Fruit fly (Drosophila melanogaster) whole organism, embryonic: ENCODE results near the gene CG43915.

Experiments used
- Asciz ChIP-seq: fragments of 200-800 bp; sonication (Bioruptor generic); optimal IDR thresholded peaks from 2 replicates; lab custom pipeline; 2017; ENCODE audit warnings: missing biosample characterization, mild to moderate bottlenecking, missing genetic modification characterization, missing genetic modification reagents
- B-H1 ChIP-seq: fragments of 200-800 bp; sonication (Bioruptor generic); IDR thresholded peaks from 3 replicates; pipeline ENCODE4 v1.3.6; 2022; ENCODE audit warnings: missing biosample characterization, missing genetic modification characterization
- B-H2 ChIP-seq: fragments of 200-800 bp; sonication (Bioruptor generic); optimal IDR thresholded peaks from 2 replicates; lab custom pipeline; 2018; ENCODE audit warnings: missing biosample characterization, mild to moderate bottlenecking, missing genetic modification characterization
- C15 ChIP-seq: fragments of 200-800 bp; sonication (Bioruptor generic); IDR thresholded peaks from 3 replicates; pipeline ENCODE4 v1.3.6; 2022; ENCODE audit warnings: missing biosample characterization, missing genetic modification characterization
- CG11247 ChIP-seq: fragments of 200-800 bp; sonication (Bioruptor generic); IDR thresholded peaks from 2 replicates; pipeline ENCODE4 v1.3.6; 2022; ENCODE audit warnings: missing biosample characterization, missing genetic modification characterization
- CG11504 ChIP-seq: fragments of 200-800 bp; sonication (Bioruptor generic); optimal IDR thresholded peaks from 3 replicates; lab custom pipeline; 2019; ENCODE audit warnings: missing biosample characterization, mild to moderate bottlenecking, missing genetic modification characterization, moderate library complexity
- CG11696 ChIP-seq: fragments of 200-800 bp; sonication (Bioruptor generic); IDR thresholded peaks from 2 replicates; pipeline ENCODE4 v1.3.6; 2022; ENCODE audit warnings: missing biosample characterization, missing genetic modification characterization
- CG12236 ChIP-seq: fragments of 200-800 bp; sonication (Bioruptor generic); optimal IDR thresholded peaks from 2 replicates; lab custom pipeline; 2016; ENCODE audit warnings: missing biosample characterization, missing genetic modification characterization
- CG13894 ChIP-seq: fragments of 200-800 bp; sonication (Bioruptor generic); optimal IDR thresholded peaks from 3 replicates; lab custom pipeline; 2018; ENCODE audit warnings: missing biosample characterization, mild to moderate bottlenecking, missing genetic modification characterization, moderate library complexity
- CG14965 ChIP-seq: fragments of 200-800 bp; sonication (Bioruptor generic); optimal IDR thresholded peaks from 2 replicates; lab custom pipeline; 2016; ENCODE audit warnings: missing biosample characterization, missing genetic modification characterization, borderline replicate concordance
- CG16863 ChIP-seq: fragments of 200-800 bp; sonication (Bioruptor generic); optimal IDR thresholded peaks from 3 replicates; lab custom pipeline; 2016; ENCODE audit warnings: missing biosample characterization, missing genetic modification characterization
- CG17186 ChIP-seq: fragments of 200-800 bp; sonication (Bioruptor generic); optimal IDR thresholded peaks from 3 replicates; lab custom pipeline; 2017; ENCODE audit warnings: missing biosample characterization, missing genetic modification reagents, missing genetic modification characterization
- CG18262 ChIP-seq: fragments of 200-800 bp; optimal IDR thresholded peaks from 3 replicates; lab custom pipeline; 2019; ENCODE audit warnings: missing biosample characterization, mild to moderate bottlenecking, missing genetic modification characterization, moderate library complexity
- CG18619 ChIP-seq: fragments of 200-800 bp; sonication (Bioruptor generic); optimal IDR thresholded peaks from 3 replicates; lab custom pipeline; 2017; ENCODE audit warnings: missing biosample characterization, mild to moderate bottlenecking, missing genetic modification characterization
- CG3065 ChIP-seq: fragments of 200-800 bp; sonication (Bioruptor generic); optimal IDR thresholded peaks from 2 replicates; lab custom pipeline; 2016; ENCODE audit warnings: missing biosample characterization, missing genetic modification characterization
- CG34376 ChIP-seq: fragments of 200-800 bp; sonication (Bioruptor generic); optimal IDR thresholded peaks from 2 replicates; lab custom pipeline; 2018; ENCODE audit warnings: missing biosample characterization, mild to moderate bottlenecking, missing genetic modification characterization
- CG4328 ChIP-seq: fragments of 200-800 bp; sonication (Bioruptor generic); optimal IDR thresholded peaks from 3 replicates; lab custom pipeline; 2017; ENCODE audit warnings: missing biosample characterization, missing genetic modification reagents, missing genetic modification characterization
- CG4707 ChIP-seq: fragments of 200-800 bp; sonication (Bioruptor generic); optimal IDR thresholded peaks from 2 replicates; lab custom pipeline; 2018; ENCODE audit warnings: missing biosample characterization, mild to moderate bottlenecking, missing genetic modification characterization, moderate library complexity
- CG6654 ChIP-seq: fragments of 200-800 bp; sonication (Bioruptor generic); optimal IDR thresholded peaks from 2 replicates; lab custom pipeline; 2017; ENCODE audit warnings: missing biosample characterization, mild to moderate bottlenecking, missing genetic modification characterization
- D ChIP-seq, 2 experiments: fragments of 200-800 bp in 1 of 2; fragments of >200 bp in 1 of 2; sonication (Bioruptor generic) in 1 of 2; optimal IDR thresholded peaks; 2 replicates in 1 of 2; 3 replicates in 1 of 2; lab custom pipeline; 2017; ENCODE audit warnings: mild to moderate bottlenecking in 1 of 2, missing biosample characterization in 1 of 2, missing genetic modification characterization in 1 of 2, missing genetic modification reagents in 1 of 2
- Dp ChIP-seq: fragments of 200-800 bp; sonication (Bioruptor generic); optimal IDR thresholded peaks from 2 replicates; lab custom pipeline; 2018; ENCODE audit warnings: missing biosample characterization, mild to moderate bottlenecking, missing genetic modification characterization, moderate library complexity
- Mad ChIP-seq: fragments of 200-800 bp; sonication (Bioruptor generic); optimal IDR thresholded peaks from 2 replicates; lab custom pipeline; 2016; ENCODE audit warnings: missing biosample characterization, missing genetic modification characterization
- Six4 ChIP-seq: fragments of 200-800 bp; sonication (Bioruptor generic); optimal IDR thresholded peaks from 2 replicates; lab custom pipeline; 2016; ENCODE audit warnings: missing biosample characterization, missing genetic modification characterization
- Taf1 ChIP-seq: fragments of 200-800 bp; sonication (Bioruptor generic); IDR thresholded peaks from 2 replicates; pipeline ENCODE4 v1.3.6; 2022; ENCODE audit warnings: missing biosample characterization, missing genetic modification characterization
- Usf ChIP-seq: fragments of 200-800 bp; sonication (Bioruptor generic); optimal IDR thresholded peaks from 2 replicates; lab custom pipeline; 2017; ENCODE audit warnings: missing genotype, missing biosample characterization, missing genetic modification characterization
- ap ChIP-seq: fragments of 200-800 bp; sonication (Bioruptor generic); IDR thresholded peaks from 2 replicates; pipeline ENCODE4 v1.3.6; 2022; ENCODE audit warnings: missing biosample characterization, missing genetic modification characterization
- ato ChIP-seq: fragments of 200-800 bp; sonication (Bioruptor generic); IDR thresholded peaks from 2 replicates; pipeline ENCODE4 v1.3.6; 2022; ENCODE audit warnings: missing biosample characterization, missing genetic modification characterization; ENCODE audit not compliant: partially characterized antibody
- bcd ChIP-seq: fragments of 200-800 bp; sonication (Bioruptor generic); optimal IDR thresholded peaks from 2 replicates; lab custom pipeline; 2017; ENCODE audit warnings: missing biosample characterization, mild to moderate bottlenecking, missing genetic modification characterization
- bigmax ChIP-seq: fragments of 200-800 bp; sonication (Bioruptor generic); optimal IDR thresholded peaks from 2 replicates; lab custom pipeline; 2018; ENCODE audit warnings: missing biosample characterization, mild to moderate bottlenecking, missing genetic modification characterization
- cato ChIP-seq: fragments of 200-800 bp; sonication (Bioruptor generic); optimal IDR thresholded peaks from 2 replicates; lab custom pipeline; 2016; ENCODE audit warnings: missing biosample characterization, missing genetic modification characterization, borderline replicate concordance
- chn ChIP-seq: fragments of 200-800 bp; sonication (Bioruptor generic); optimal IDR thresholded peaks from 2 replicates; lab custom pipeline; 2016; ENCODE audit warnings: missing biosample characterization, missing genetic modification characterization
- corto ChIP-seq: fragments of 200-800 bp; sonication (Bioruptor generic); optimal IDR thresholded peaks from 2 replicates; lab custom pipeline; 2016; ENCODE audit warnings: missing biosample characterization, mild to moderate bottlenecking, missing genetic modification characterization, moderate library complexity
- croc ChIP-seq: fragments of 200-800 bp; sonication (Bioruptor generic); conservative IDR thresholded peaks from 3 replicates; pipeline ENCODE4 v1.3.6; 2022; ENCODE audit warnings: missing biosample characterization, missing genetic modification characterization
- dan ChIP-seq: fragments of 200-800 bp; sonication (Bioruptor generic); IDR thresholded peaks from 2 replicates; pipeline ENCODE4 v1.3.6; 2022; ENCODE audit warnings: missing biosample characterization, missing genetic modification characterization
- danr ChIP-seq: fragments of 200-800 bp; sonication (Bioruptor generic); IDR thresholded peaks from 2 replicates; pipeline ENCODE4 v1.3.6; 2022; ENCODE audit warnings: missing biosample characterization, missing genetic modification characterization
- dmrt99B ChIP-seq: fragments of 200-800 bp; sonication (Bioruptor generic); optimal IDR thresholded peaks from 2 replicates; lab custom pipeline; 2018; ENCODE audit warnings: missing biosample characterization, mild to moderate bottlenecking, missing genetic modification characterization, moderate library complexity
- eve ChIP-seq, 2 experiments: fragments of >200 bp; optimal IDR thresholded peaks; 2 replicates each; lab custom pipeline; 2017; ENCODE audit warnings: missing biosample characterization in 2 of 2, missing genetic modification characterization in 2 of 2
- nerfin-1 ChIP-seq: fragments of 200-800 bp; sonication (Bioruptor generic); optimal IDR thresholded peaks from 3 replicates; lab custom pipeline; 2019; ENCODE audit warnings: missing biosample characterization, mild to moderate bottlenecking, missing genetic modification characterization, moderate library complexity
- pb ChIP-seq: fragments of 200-800 bp; sonication (Bioruptor generic); optimal IDR thresholded peaks from 3 replicates; lab custom pipeline; 2016; ENCODE audit warnings: missing biosample characterization, missing genetic modification characterization
- row ChIP-seq: fragments of 200-800 bp; sonication (Bioruptor generic); IDR thresholded peaks from 3 replicates; pipeline ENCODE4 v1.3.6; 2022; ENCODE audit warnings: missing biosample characterization, missing genetic modification characterization
- salm ChIP-seq: fragments of 200-800 bp; sonication (Bioruptor generic); optimal IDR thresholded peaks from 2 replicates; lab custom pipeline; 2018; ENCODE audit warnings: missing biosample characterization, mild to moderate bottlenecking, missing genetic modification characterization
- sd ChIP-seq: fragments of 200-800 bp; sonication (Bioruptor generic); optimal IDR thresholded peaks from 3 replicates; lab custom pipeline; 2018; ENCODE audit warnings: missing biosample characterization, mild to moderate bottlenecking, missing genetic modification characterization, moderate library complexity
- sens-2 ChIP-seq: fragments of 200-800 bp; sonication (Bioruptor generic); IDR thresholded peaks from 2 replicates; pipeline ENCODE4 v1.3.6; 2022; ENCODE audit warnings: missing biosample characterization, missing genetic modification characterization
- stwl ChIP-seq: fragments of 200-800 bp; sonication (Bioruptor generic); optimal IDR thresholded peaks from 3 replicates; lab custom pipeline; 2018; ENCODE audit warnings: missing biosample characterization, mild to moderate bottlenecking, missing genetic modification characterization, moderate library complexity
- tap ChIP-seq: fragments of 200-800 bp; optimal IDR thresholded peaks from 3 replicates; lab custom pipeline; 2019; ENCODE audit warnings: missing biosample characterization, mild to moderate bottlenecking, missing genetic modification characterization, moderate library complexity
- tgo ChIP-seq: fragments of 200-800 bp; sonication (Bioruptor generic); IDR thresholded peaks from 3 replicates; pipeline ENCODE4 v1.3.6; 2022; ENCODE audit warnings: missing biosample characterization, missing genetic modification characterization
- unpg ChIP-seq: fragments of 200-800 bp; sonication (Bioruptor generic); optimal IDR thresholded peaks from 3 replicates; lab custom pipeline; 2018; ENCODE audit warnings: missing biosample characterization, mild to moderate bottlenecking, missing genetic modification characterization, moderate library complexity
- usp ChIP-seq: fragments of >200 bp; optimal IDR thresholded peaks from 2 replicates; lab custom pipeline; 2017; ENCODE audit warnings: missing biosample characterization, missing genetic modification characterization
- vvl ChIP-seq: fragments of 200-800 bp; sonication (Bioruptor generic); IDR thresholded peaks from 2 replicates; pipeline ENCODE4 v1.3.6; 2022; ENCODE audit warnings: missing biosample characterization, missing genetic modification characterization

Gene CG43915

dm6 chr3L:3928205-3928942 lies 44.3 kb upstream of the CG43915 start (continued):
- peak; percentile 32 for TF ChIP-seq CG3065
- no peak for TF ChIP-seq bigmax (GFP tag; lab: Kevin White, UChicago)
- TF ChIP-seq CG17186 (GFP tag; lab: Kevin White, UChicago): no peak
- peak; percentile 85 for TF ChIP-seq dmrt99B (tag; lab: Kevin White, UChicago)
- TF ChIP-seq CG4707 (GFP tag; lab: Kevin White, UChicago): peak; percentile 20
- no peak for TF ChIP-seq stwl (tag; lab: Kevin White, UChicago)
- TF ChIP-seq CG11247 (GFP tag; lab: Robert Waterston, UW): peak; percentile 83
- peak; percentile 78 for TF ChIP-seq sens-2
- TF ChIP-seq pb (GFP tag; lab: Kevin White, UChicago): peak; percentile 41
- TF ChIP-seq chn: peak; percentile 84
- peak; percentile 42 for TF ChIP-seq cato (GFP tag; lab: Kevin White, UChicago)
- TF ChIP-seq nerfin-1 (tag; lab: Kevin White, UChicago): peak; percentile 62
- TF ChIP-seq corto (GFP tag; lab: Kevin White, UChicago): peak; percentile 31
- TF ChIP-seq CG13894: peak; percentile 95
- peak; percentile 77 for TF ChIP-seq danr (GFP tag; lab: Robert Waterston, UW)
- TF ChIP-seq D (optimal IDR thresholded peaks at IDR 0.05; lab: Kevin White, UChicago): no peak
- TF ChIP-seq D (GFP tag; optimal IDR thresholded peaks at IDR 0.05; lab: Kevin White, UChicago): peak; percentile 40
- no peak for TF ChIP-seq ato (GFP tag; lab: Robert Waterston, UW)
- TF ChIP-seq CG11696 (GFP tag; lab: Robert Waterston, UW): peak; percentile 55
- TF ChIP-seq usp (GFP tag; lab: Kevin White, UChicago): no peak
- peak; percentile 49 for TF ChIP-seq CG6654 (GFP tag; lab: Kevin White, UChicago)
- TF ChIP-seq tap (tag; lab: Kevin White, UChicago): peak; percentile 81
- peak; percentile 35 for TF ChIP-seq CG12236 (GFP tag; lab: Kevin White, UChicago)
- peak; percentile 53 for TF ChIP-seq sd (tag; lab: Kevin White, UChicago)
- peak; percentile 27; the same call in 1 of the 3 replicates for TF ChIP-seq croc
- TF ChIP-seq Dp: no peak
- peak; percentile 95 for TF ChIP-seq row (GFP tag; lab: Robert Waterston, UW)
- TF ChIP-seq salm (tag; lab: Kevin White, UChicago): peak; percentile 58
- TF ChIP-seq CG4328: peak; percentile 69
- TF ChIP-seq tgo (GFP tag; lab: Robert Waterston, UW): peak; percentile 87
- peak; percentile 95 for TF ChIP-seq B-H2 (GFP tag; lab: Kevin White, UChicago)
- peak in 1 of 2 experiments; percentile 88 for TF ChIP-seq eve (GFP tag; optimal IDR thresholded peaks at IDR 0.05; lab: Kevin White, UChicago)
- peak; percentile 69 for TF ChIP-seq B-H1
- TF ChIP-seq ap (GFP tag; lab: Robert Waterston, UW): peak; percentile 73
- peak; percentile 85 for TF ChIP-seq bcd (GFP tag; lab: Kevin White, UChicago)
- peak; percentile 85 for TF ChIP-seq unpg (GFP tag; lab: Kevin White, UChicago)
- no peak for TF ChIP-seq dan (GFP tag; lab: Robert Waterston, UW)
- peak; percentile 83 for TF ChIP-seq CG16863
- TF ChIP-seq C15 (GFP tag; lab: Robert Waterston, UW): peak; percentile 72; the same call in 1 of the 3 replicates
- peak; percentile 57 for TF ChIP-seq CG14965 (GFP tag; lab: Kevin White, UChicago)
- TF ChIP-seq Six4: peak; percentile 55
- peak; percentile 91 for TF ChIP-seq Taf1 (GFP tag; lab: Robert Waterston, UW)
- TF ChIP-seq vvl (GFP tag; lab: Robert Waterston, UW): peak; percentile 91
- TF ChIP-seq Asciz (GFP tag; lab: Kevin White, UChicago): peak; percentile 65
- TF ChIP-seq Usf (GFP tag; lab: Kevin White, UChicago): peak; percentile 74
- TF ChIP-seq CG18262 (tag; lab: Kevin White, UChicago): no peak
- TF ChIP-seq Mad (GFP tag; lab: Kevin White, UChicago): peak; percentile 53
- TF ChIP-seq CG18619 (GFP tag; lab: Kevin White, UChicago): peak; percentile 89
- peak; percentile 85 for TF ChIP-seq CG34376 (GFP tag; lab: Kevin White, UChicago)
- peak; percentile 88 for TF ChIP-seq CG11504 (tag; lab: Kevin White, UChicago)
